Worm (Caenorhabditis elegans) whole organism, mixed stage, embryonic: ENCODE results near the gene gbas-1.

Source experiments
- elt-3 ChIP-seq: fragments of 150-350 bp; optimal IDR thresholded peaks from 2 replicates; lab custom pipeline; 2014; ENCODE audit warnings: missing biosample characterization, missing genetic modification characterization
- lsy-2 ChIP-seq: fragments of 150-350 bp; optimal IDR thresholded peaks from 2 replicates; lab custom pipeline; 2014; ENCODE audit warnings: missing biosample characterization, missing genetic modification characterization
- mep-1 ChIP-seq: fragments of 150-350 bp; optimal IDR thresholded peaks from 2 replicates; lab custom pipeline; 2017; ENCODE audit warnings: missing biosample characterization, missing genetic modification reagents, missing genetic modification characterization, inconsistent platforms
- nhr-12 ChIP-seq: fragments of 150-350 bp; optimal IDR thresholded peaks from 2 replicates; lab custom pipeline; 2014; ENCODE audit warnings: missing biosample characterization, missing genetic modification characterization
- nhr-2 ChIP-seq: fragments of 150-350 bp; optimal IDR thresholded peaks from 2 replicates; lab custom pipeline; 2014; ENCODE audit warnings: missing biosample characterization, missing genetic modification characterization
- nhr-76 ChIP-seq: sonication (generic microtip); optimal IDR thresholded peaks from 2 replicates; lab custom pipeline; 2017; ENCODE audit warnings: missing biosample characterization, missing genetic modification characterization
- snpc-4 ChIP-seq: fragments of 150-350 bp; optimal IDR thresholded peaks from 2 replicates; lab custom pipeline; 2014; ENCODE audit warnings: missing biosample characterization, missing genetic modification characterization
- tbx-8 ChIP-seq: fragments of 200-800 bp; sonication (Bioruptor generic); optimal IDR thresholded peaks from 2 replicates; lab custom pipeline; 2018; ENCODE audit warnings: mild to moderate bottlenecking, missing genetic modification characterization, moderate library complexity, missing compliant biosample characterization
- unc-39 ChIP-seq: fragments of 150-350 bp; optimal IDR thresholded peaks from 2 replicates; lab custom pipeline; 2014; ENCODE audit warnings: missing biosample characterization, missing genetic modification characterization
- unc-62 ChIP-seq: fragments of 150-350 bp; optimal IDR thresholded peaks from 2 replicates; lab custom pipeline; 2014; ENCODE audit warnings: missing biosample characterization, missing genetic modification reagents, missing genetic modification characterization
- zip-8 ChIP-seq: fragments of 150-350 bp; optimal IDR thresholded peaks from 2 replicates; lab custom pipeline; 2014; ENCODE audit warnings: missing biosample characterization, missing genetic modification characterization
- ztf-11 ChIP-seq: fragments of 150-350 bp; optimal IDR thresholded peaks from 2 replicates; lab custom pipeline; 2014; ENCODE audit warnings: missing biosample characterization, missing genetic modification characterization

DNA sequence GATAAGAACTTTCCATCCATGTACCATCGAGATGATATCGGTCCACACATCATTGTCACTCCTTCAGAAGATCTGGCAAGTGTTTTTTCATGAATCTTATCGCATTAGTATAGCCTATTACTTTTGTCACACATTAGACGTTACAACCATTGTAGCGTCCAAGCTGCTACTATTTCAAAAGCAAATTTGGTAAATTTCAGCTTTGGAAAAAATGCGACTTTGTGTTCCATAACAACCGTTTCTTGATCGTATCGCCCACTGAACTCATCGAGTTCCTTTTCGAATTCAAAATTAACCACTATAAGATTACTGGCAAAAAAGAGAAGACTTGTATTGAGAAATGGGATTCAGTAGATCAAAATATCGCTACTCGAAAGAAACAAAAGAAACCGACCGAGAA, 48.4 kb downstream of the gbas-1 start:
- no peak for TF ChIP-seq ztf-11 (tag; lab: Kevin White, UChicago)
- TF ChIP-seq unc-62 (GFP tag; lab: Kevin White, UChicago): no peak
- TF ChIP-seq mep-1: no peak
- no peak for TF ChIP-seq unc-39 (tag; lab: Kevin White, UChicago)
- no peak for TF ChIP-seq snpc-4
- no peak for TF ChIP-seq elt-3 (tag; lab: Kevin White, UChicago)
- TF ChIP-seq nhr-12: no peak
- no peak for TF ChIP-seq lsy-2 (tag; lab: Kevin White, UChicago)
- TF ChIP-seq nhr-76 (tag; lab: Kevin White, UChicago): no peak
- no peak for TF ChIP-seq tbx-8 (GFP tag; lab: Kevin White, UChicago)
- TF ChIP-seq zip-8 (tag; lab: Kevin White, UChicago): no peak
- TF ChIP-seq nhr-2 (tag; lab: Kevin White, UChicago): no peak
